Worm (Caenorhabditis elegans) whole organism, mixed stage, embryonic: ENCODE data around the gene C16C8.21.

Source experiments
- ceh-83 ChIP-seq: fragments of 200-800 bp; sonication (Bioruptor generic); optimal IDR thresholded peaks from 2 replicates; lab custom pipeline; 2018; ENCODE audit warnings: mild to moderate bottlenecking, missing genetic modification characterization, missing compliant biosample characterization
- lin-13 ChIP-seq: fragments of 150-350 bp; optimal IDR thresholded peaks from 2 replicates; lab custom pipeline; 2014; ENCODE audit warnings: missing biosample characterization, missing genetic modification characterization
- mab-5 ChIP-seq: fragments of 150-350 bp; optimal IDR thresholded peaks from 2 replicates; lab custom pipeline; 2014; ENCODE audit warnings: missing biosample characterization, missing genetic modification characterization
- nhr-237 ChIP-seq: fragments of 150-350 bp; optimal IDR thresholded peaks from 2 replicates; lab custom pipeline; 2014; ENCODE audit warnings: missing biosample characterization, missing genetic modification characterization
- pha-4 ChIP-seq: fragments of 150-350 bp; optimal IDR thresholded peaks from 2 replicates; lab custom pipeline; 2018; ENCODE audit warnings: missing biosample characterization, missing genetic modification reagents, missing genetic modification characterization
- snpc-4 ChIP-seq: fragments of 150-350 bp; optimal IDR thresholded peaks from 2 replicates; lab custom pipeline; 2014; ENCODE audit warnings: missing biosample characterization, missing genetic modification characterization
- unc-62 ChIP-seq: fragments of 150-350 bp; optimal IDR thresholded peaks from 2 replicates; lab custom pipeline; 2014; ENCODE audit warnings: missing biosample characterization, missing genetic modification reagents, missing genetic modification characterization

DNA sequence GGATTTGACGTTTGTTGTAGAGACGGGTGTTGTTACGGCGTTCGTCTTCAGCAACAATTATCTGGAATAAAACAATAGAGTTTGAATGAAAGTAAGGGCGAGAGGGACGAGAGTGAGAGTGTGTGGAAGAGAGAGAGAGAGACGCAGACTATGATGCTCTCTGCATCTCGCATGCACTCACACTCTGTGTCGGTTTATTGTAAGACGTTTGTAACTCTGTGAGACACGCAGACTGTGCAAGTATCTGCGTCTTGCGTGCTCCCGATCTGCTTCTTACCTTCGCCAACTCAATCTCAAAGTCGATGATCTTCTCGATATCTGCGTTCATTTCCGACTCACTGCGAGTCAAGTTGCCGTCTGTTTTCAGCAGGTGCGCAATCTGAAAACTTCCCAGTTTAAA is 25.1 kb upstream of the C16C8.21 start:
- TF ChIP-seq pha-4 (no peak), snpc-4 (tag; lab: Kevin White, UChicago) (no peak), unc-62 (GFP tag; lab: Kevin White, UChicago) (no peak), nhr-237 (tag; lab: Kevin White, UChicago) (no peak), mab-5 (tag; lab: Kevin White, UChicago) (no peak), lin-13 (tag; lab: Kevin White, UChicago) (no peak), ceh-83 (no peak)
